Worm (Caenorhabditis elegans) whole organism, young adult: ENCODE measurements around the gene K03B4.8.
A peak's percentile ranks its signal among the peaks of the same experiment; 100 is the strongest.

Experiments used
- B0261.1 ChIP-seq: sonication (generic microtip); optimal IDR thresholded peaks from 2 replicates; lab custom pipeline; 2016; ENCODE audit warnings: mild to moderate bottlenecking, missing genetic modification characterization, moderate library complexity, missing compliant biosample characterization
- C17E4.6 ChIP-seq: fragments of 200-800 bp; sonication (Bioruptor generic); IDR thresholded peaks from 2 replicates; pipeline ENCODE4 v1.3.6; 2022; ENCODE audit warnings: missing genetic modification reagents, missing genetic modification characterization, missing compliant biosample characterization
- D2030.7 ChIP-seq: fragments of 200-800 bp; sonication (Bioruptor generic); IDR thresholded peaks from 2 replicates; pipeline ENCODE4 v1.3.6; 2022; ENCODE audit warnings: missing genetic modification reagents, missing genetic modification characterization, missing compliant biosample characterization
- F10E7.11 ChIP-seq: sonication (generic microtip); optimal IDR thresholded peaks from 2 replicates; lab custom pipeline; 2017; ENCODE audit warnings: mild to moderate bottlenecking, missing genetic modification characterization, moderate library complexity, missing compliant biosample characterization
- F33H1.4 ChIP-seq: fragments of 200-800 bp; sonication (Bioruptor generic); IDR thresholded peaks from 2 replicates; pipeline ENCODE4 v1.3.6; 2022; ENCODE audit warnings: missing genetic modification reagents, missing genetic modification characterization, missing compliant biosample characterization
- Y53G8AR.9 ChIP-seq: fragments of 200-800 bp; sonication (Bioruptor generic); conservative IDR thresholded peaks from 2 replicates; pipeline ENCODE4 v1.3.6; 2022; ENCODE audit warnings: missing genetic modification reagents, missing genetic modification characterization, missing compliant biosample characterization
- Y79H2A.3 ChIP-seq: fragments of 200-800 bp; sonication (Bioruptor generic); conservative IDR thresholded peaks from 2 replicates; pipeline ENCODE4 v1.3.6; 2022; ENCODE audit warnings: missing genetic modification reagents, missing genetic modification characterization, missing compliant biosample characterization
- Y95B8A.8 ChIP-seq: fragments of 200-800 bp; sonication (Bioruptor generic); IDR thresholded peaks from 2 replicates; pipeline ENCODE4 v1.3.6; 2022; ENCODE audit warnings: missing genetic modification reagents, missing genetic modification characterization, missing compliant biosample characterization
- aptf-3 ChIP-seq: fragments of 200-800 bp; sonication (Bioruptor generic); IDR thresholded peaks from 2 replicates; pipeline ENCODE4 v1.3.6; 2022; ENCODE audit warnings: missing genetic modification characterization, missing compliant biosample characterization
- attf-6 ChIP-seq: fragments of 200-800 bp; sonication (Bioruptor generic); IDR thresholded peaks from 2 replicates; pipeline ENCODE4 v1.3.6; 2022; ENCODE audit warnings: missing genetic modification reagents, missing genetic modification characterization, missing compliant biosample characterization
- bed-1 ChIP-seq: fragments of 200-800 bp; sonication (Bioruptor generic); IDR thresholded peaks from 2 replicates; pipeline ENCODE4 v1.3.6; 2022; ENCODE audit warnings: missing genetic modification reagents, missing genetic modification characterization, missing compliant biosample characterization
- cebp-1 ChIP-seq, 2 experiments: fragments of 200-800 bp in 1 of 2; sonication (Bioruptor generic) in 1 of 2; sonication (generic microtip) in 1 of 2; IDR thresholded peaks in 1 of 2; optimal IDR thresholded peaks in 1 of 2; 2 replicates each; pipeline versions ENCODE4 v1.3.6 to Lab custom; 2017 to 2022; ENCODE audit warnings: missing compliant biosample characterization in 2 of 2, missing genetic modification characterization in 2 of 2, mild to moderate bottlenecking in 1 of 2, missing genetic modification reagents in 1 of 2, moderate library complexity in 1 of 2
- cebp-2 ChIP-seq: fragments of 200-800 bp; sonication (Bioruptor generic); IDR thresholded peaks from 2 replicates; pipeline ENCODE4 v1.3.6; 2022; ENCODE audit warnings: missing genetic modification characterization, missing compliant biosample characterization
- ceh-40 ChIP-seq: fragments of 200-800 bp; sonication (Bioruptor generic); IDR thresholded peaks from 2 replicates; pipeline ENCODE4 v1.3.6; 2022; ENCODE audit warnings: missing genetic modification characterization, missing compliant biosample characterization
- ceh-58 ChIP-seq: fragments of 200-800 bp; sonication (Bioruptor generic); IDR thresholded peaks from 2 replicates; pipeline ENCODE4 v1.3.6; 2022; ENCODE audit warnings: missing genetic modification characterization, missing compliant biosample characterization
- die-1 ChIP-seq: sonication (generic microtip); optimal IDR thresholded peaks from 2 replicates; lab custom pipeline; 2016; ENCODE audit warnings: missing genotype, mild to moderate bottlenecking, missing genetic modification characterization, missing compliant biosample characterization
- dox-1 ChIP-seq: fragments of 200-800 bp; sonication (Bioruptor generic); IDR thresholded peaks from 2 replicates; pipeline ENCODE4 v1.3.6; 2022; ENCODE audit warnings: missing genetic modification reagents, missing genetic modification characterization, missing compliant biosample characterization
- dpl-1 ChIP-seq: fragments of 150-350 bp; optimal IDR thresholded peaks from 2 replicates; lab custom pipeline; 2014; ENCODE audit warnings: missing biosample characterization, missing genetic modification reagents, missing genetic modification characterization
- egl-44 ChIP-seq: fragments of 200-800 bp; sonication (Bioruptor generic); IDR thresholded peaks from 2 replicates; pipeline ENCODE4 v1.3.6; 2022; ENCODE audit warnings: missing genetic modification reagents, missing genetic modification characterization, missing compliant biosample characterization
- egrh-3 ChIP-seq: fragments of 200-800 bp; sonication (Bioruptor generic); IDR thresholded peaks from 2 replicates; pipeline ENCODE4 v1.3.6; 2022; ENCODE audit warnings: missing genetic modification reagents, missing genetic modification characterization, missing compliant biosample characterization
- ekl-4 ChIP-seq: fragments of 200-800 bp; sonication (Bioruptor generic); IDR thresholded peaks from 2 replicates; pipeline ENCODE4 v1.3.6; 2022; ENCODE audit warnings: missing genetic modification reagents, missing genetic modification characterization, missing compliant biosample characterization
- hmg-1.2 ChIP-seq: fragments of 200-800 bp; sonication (Bioruptor generic); IDR thresholded peaks from 2 replicates; pipeline ENCODE4 v1.3.6; 2022; ENCODE audit warnings: missing genetic modification reagents, missing genetic modification characterization, missing compliant biosample characterization
- hmg-20 ChIP-seq: fragments of 200-800 bp; sonication (Bioruptor generic); IDR thresholded peaks from 2 replicates; pipeline ENCODE4 v1.3.6; 2022; ENCODE audit warnings: missing genetic modification reagents, missing genetic modification characterization, missing compliant biosample characterization
- hsf-1 ChIP-seq: fragments of 200-800 bp; sonication (Bioruptor generic); IDR thresholded peaks from 2 replicates; pipeline ENCODE4 v1.3.6; 2022; ENCODE audit warnings: missing genetic modification reagents, missing genetic modification characterization, missing compliant biosample characterization
- lin-26 ChIP-seq: fragments of 200-800 bp; sonication (Bioruptor generic); IDR thresholded peaks from 2 replicates; pipeline ENCODE4 v1.3.6; 2022; ENCODE audit warnings: missing genetic modification reagents, missing genetic modification characterization, missing compliant biosample characterization
- madf-3 ChIP-seq: fragments of 200-800 bp; sonication (Bioruptor generic); IDR thresholded peaks from 2 replicates; pipeline ENCODE4 v1.3.6; 2022; ENCODE audit warnings: missing genetic modification reagents, missing genetic modification characterization, missing compliant biosample characterization
- madf-6 ChIP-seq: fragments of 200-800 bp; sonication (Bioruptor generic); IDR thresholded peaks from 2 replicates; pipeline ENCODE4 v1.3.6; 2022; ENCODE audit warnings: missing genetic modification reagents, missing genetic modification characterization, missing compliant biosample characterization
- mcd-1 ChIP-seq: fragments of 200-800 bp; sonication (Bioruptor generic); IDR thresholded peaks from 2 replicates; pipeline ENCODE4 v1.3.6; 2022; ENCODE audit warnings: missing genetic modification reagents, missing genetic modification characterization, missing compliant biosample characterization
- nfyb-1 ChIP-seq: fragments of 200-800 bp; sonication (Bioruptor generic); IDR thresholded peaks from 2 replicates; pipeline ENCODE4 v1.3.6; 2022; ENCODE audit warnings: missing genetic modification reagents, missing genetic modification characterization, missing compliant biosample characterization
- nhr-120 ChIP-seq: fragments of 200-800 bp; sonication (Bioruptor generic); IDR thresholded peaks from 2 replicates; pipeline ENCODE4 v1.3.6; 2022; ENCODE audit warnings: missing genetic modification characterization, missing compliant biosample characterization
- nhr-90 ChIP-seq: sonication (generic microtip); optimal IDR thresholded peaks from 2 replicates; lab custom pipeline; 2016; ENCODE audit warnings: missing genotype, mild to moderate bottlenecking, missing genetic modification characterization, missing compliant biosample characterization
- pbrm-1 ChIP-seq: fragments of 200-800 bp; sonication (Bioruptor generic); IDR thresholded peaks from 2 replicates; pipeline ENCODE4 v1.3.6; 2022; ENCODE audit warnings: missing genetic modification reagents, missing genetic modification characterization, missing compliant biosample characterization
- rcor-1 ChIP-seq: fragments of 200-800 bp; sonication (Bioruptor generic); IDR thresholded peaks from 2 replicates; pipeline ENCODE4 v1.3.6; 2022; ENCODE audit warnings: missing genetic modification reagents, missing genetic modification characterization, missing compliant biosample characterization
- rpc-1 ChIP-seq, 2 experiments: fragments of 150-350 bp in 1 of 2; sonication (generic microtip) in 1 of 2; optimal IDR thresholded peaks; 2 replicates each; lab custom pipeline; 2014 to 2018; ENCODE audit warnings: missing biosample characterization in 1 of 2, missing genetic modification characterization in 1 of 2, missing genetic modification reagents in 1 of 2, missing genotype in 1 of 2
- tbp1 ChIP-seq: fragments of 200-800 bp; sonication (Bioruptor generic); optimal IDR thresholded peaks from 2 replicates; lab custom pipeline; 2018; ENCODE audit warnings: mild to moderate bottlenecking, missing genetic modification characterization, missing compliant biosample characterization
- ztf-25 ChIP-seq: fragments of 200-800 bp; sonication (Bioruptor generic); IDR thresholded peaks from 2 replicates; pipeline ENCODE4 v1.3.6; 2022; ENCODE audit warnings: missing genetic modification reagents, missing genetic modification characterization, missing compliant biosample characterization
- ztf-28 ChIP-seq: fragments of 200-800 bp; sonication (Bioruptor generic); IDR thresholded peaks from 2 replicates; pipeline ENCODE4 v1.3.6; 2022; ENCODE audit warnings: missing genetic modification reagents, missing genetic modification characterization, missing compliant biosample characterization

Gene K03B4.8

ce11 chrV:4637153-4637552, 37.3 kb downstream of the K03B4.8 start (continued):
- TF ChIP-seq hmg-1.2 (GFP tag; lab: Robert Waterston, UW) (peak; percentile 26; the same call in 1 of the 2 replicates), pbrm-1 (GFP tag; lab: Robert Waterston, UW) (no peak), madf-6 (peak; percentile 88), D2030.7 (peak; percentile 49; the same call in 1 of the 2 replicates), F33H1.4 (GFP tag; lab: Robert Waterston, UW) (0 out of 2 replicates have a peak, but pooled peaks have one; percentile 12), hmg-20 (GFP tag; lab: Robert Waterston, UW) (no peak), dpl-1 (peak; percentile 44), F10E7.11 (tag; lab: Kevin White, UChicago) (no peak)

ce11 chrV:4632808-4633207, 41.6 kb downstream of the K03B4.8 start:
- TF ChIP-seq ceh-40 (GFP tag; lab: Robert Waterston, UW) = 0 out of 2 replicates have a peak, but pooled peaks have one; percentile 46
- TF ChIP-seq ekl-4 (GFP tag; lab: Robert Waterston, UW) = peak; percentile 82
- peak; percentile 88; the same call in 1 of the 2 replicates for TF ChIP-seq bed-1 (GFP tag; lab: Robert Waterston, UW)
- TF ChIP-seq hsf-1 (GFP tag; lab: Robert Waterston, UW) = peak; percentile 66; the same call in 1 of the 2 replicates
- peak; percentile 78 for TF ChIP-seq tbp1 (GFP tag; lab: Kevin White, UChicago)
- peak; percentile 43; the same call in 1 of the 2 replicates for TF ChIP-seq Y95B8A.8 (GFP tag; lab: Robert Waterston, UW)
- peak; percentile 57 for TF ChIP-seq hmg-1.2 (GFP tag; lab: Robert Waterston, UW)
- peak; percentile 33 for TF ChIP-seq B0261.1 (tag; lab: Kevin White, UChicago)
- 0 out of 2 replicates have a peak, but pooled peaks have one; percentile 65 for TF ChIP-seq ztf-28 (GFP tag; lab: Robert Waterston, UW)
- TF ChIP-seq pbrm-1 (GFP tag; lab: Robert Waterston, UW) = peak; percentile 55; the same call in 1 of the 2 replicates
- peak; percentile 64 for TF ChIP-seq Y53G8AR.9 (GFP tag; lab: Robert Waterston, UW)
- peak; percentile 26; the same call in 1 of the 2 replicates for TF ChIP-seq Y79H2A.3 (GFP tag; lab: Robert Waterston, UW)
- peak; percentile 1 for TF ChIP-seq nhr-90 (tag; lab: Kevin White, UChicago)
- TF ChIP-seq lin-26 = peak; percentile 98
- TF ChIP-seq rpc-1 (optimal IDR thresholded peaks at IDR 0.05; lab: Kevin White, UChicago) = peak; percentile 23
- TF ChIP-seq rpc-1 (tag; optimal IDR thresholded peaks at IDR 0.05; lab: Kevin White, UChicago) = peak; percentile 56
- TF ChIP-seq egrh-3 (GFP tag; lab: Robert Waterston, UW) = peak; percentile 39; the same call in 1 of the 2 replicates
- TF ChIP-seq attf-6 = peak; percentile 71
- TF ChIP-seq madf-6 = peak; percentile 69
- peak; percentile 72; the same call in 1 of the 2 replicates for TF ChIP-seq aptf-3 (GFP tag; lab: Robert Waterston, UW)
- TF ChIP-seq rcor-1 (GFP tag; lab: Robert Waterston, UW) = peak; percentile 51; the same call in 1 of the 2 replicates
- 0 out of 2 replicates have a peak, but pooled peaks have one; percentile 27 for TF ChIP-seq cebp-1 (GFP tag; IDR thresholded peaks at IDR 0.05; lab: Robert Waterston, UW)
- peak; percentile 21 for TF ChIP-seq cebp-1 (tag; optimal IDR thresholded peaks at IDR 0.05; lab: Kevin White, UChicago)
- TF ChIP-seq hmg-20 (GFP tag; lab: Robert Waterston, UW) = peak; percentile 36; the same call in 1 of the 2 replicates
- peak; percentile 85; the same call in 1 of the 2 replicates for TF ChIP-seq ztf-25 (GFP tag; lab: Robert Waterston, UW)
- TF ChIP-seq F33H1.4 (GFP tag; lab: Robert Waterston, UW) = peak; percentile 43
- TF ChIP-seq C17E4.6 = peak; percentile 26; the same call in 1 of the 2 replicates
- peak; percentile 68 for TF ChIP-seq nfyb-1 (GFP tag; lab: Robert Waterston, UW)
- 0 out of 2 replicates have a peak, but pooled peaks have one; percentile 53 for TF ChIP-seq madf-3 (GFP tag; lab: Robert Waterston, UW)
- peak; percentile 83 for TF ChIP-seq dox-1 (GFP tag; lab: Robert Waterston, UW)
- TF ChIP-seq die-1 = peak; percentile 15
- peak; percentile 92 for TF ChIP-seq egl-44 (GFP tag; lab: Robert Waterston, UW)
- TF ChIP-seq D2030.7 = peak; percentile 81
- TF ChIP-seq ceh-58 = 0 out of 2 replicates have a peak, but pooled peaks have one; percentile 81
- TF ChIP-seq nhr-120 (GFP tag; lab: Robert Waterston, UW) = 0 out of 2 replicates have a peak, but pooled peaks have one; percentile 84
- TF ChIP-seq mcd-1 (GFP tag; lab: Robert Waterston, UW) = peak; percentile 48
- peak; percentile 78; the same call in 1 of the 2 replicates for TF ChIP-seq cebp-2 (GFP tag; lab: Robert Waterston, UW)
